Fruit fly (Drosophila melanogaster) whole organism: ENCODE measurements around the gene Irc.
A peak's percentile ranks its signal among the peaks of the same experiment; 100 is the strongest.

Experiments
- CG8478 ChIP-seq: fragments of >200 bp; optimal IDR thresholded peaks from 2 replicates; lab custom pipeline; 2018; ENCODE audit warnings: inconsistent platforms
- Dll ChIP-seq: fragments of >200 bp; optimal IDR thresholded peaks from 2 replicates; lab custom pipeline; 2017
- EcR ChIP-seq, 2 experiments: fragments of >200 bp; optimal IDR thresholded peaks; 2 replicates each; lab custom pipeline; 2017; ENCODE audit warnings: missing biosample characterization in 2 of 2, missing genetic modification characterization in 2 of 2, missing genetic modification reagents in 2 of 2
- pan ChIP-seq: fragments of >200 bp; optimal IDR thresholded peaks from 2 replicates; lab custom pipeline; 2017
- psq ChIP-seq: fragments of >200 bp; optimal IDR thresholded peaks from 2 replicates; lab custom pipeline; 2017
- usp ChIP-seq: fragments of >200 bp; optimal IDR thresholded peaks from 2 replicates; lab custom pipeline; 2017; ENCODE audit warnings: missing biosample characterization, missing genetic modification characterization, mixed read lengths

Gene Irc

DNA sequence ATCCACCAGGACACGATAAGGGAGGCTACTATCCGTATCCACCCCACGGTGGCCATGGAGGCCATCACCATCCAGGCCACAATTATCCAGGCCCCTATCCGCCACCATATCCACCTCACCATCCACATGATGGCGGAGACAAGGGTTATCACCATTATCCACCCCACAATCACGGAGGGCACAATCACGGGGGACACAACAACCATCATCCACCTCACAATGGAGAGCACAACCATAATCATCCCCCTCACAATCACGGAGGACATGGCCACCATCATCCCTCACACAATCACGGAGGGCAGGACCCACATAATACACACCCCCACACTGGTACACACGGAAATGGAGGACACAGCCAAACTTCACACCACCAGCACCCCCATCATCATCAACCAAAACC, 27.1 kb downstream of the Irc start:
- no peak for TF ChIP-seq pan
- TF ChIP-seq psq (lab: Kevin White, UChicago) = no peak
- no peak for TF ChIP-seq Dll (lab: Kevin White, UChicago)
- no peak for TF ChIP-seq EcR (GFP tag; optimal IDR thresholded peaks at IDR 0.05; lab: Kevin White, UChicago)
- TF ChIP-seq CG8478 (lab: Kevin White, UChicago) = no peak
- TF ChIP-seq usp (GFP tag; lab: Kevin White, UChicago) = no peak

DNA sequence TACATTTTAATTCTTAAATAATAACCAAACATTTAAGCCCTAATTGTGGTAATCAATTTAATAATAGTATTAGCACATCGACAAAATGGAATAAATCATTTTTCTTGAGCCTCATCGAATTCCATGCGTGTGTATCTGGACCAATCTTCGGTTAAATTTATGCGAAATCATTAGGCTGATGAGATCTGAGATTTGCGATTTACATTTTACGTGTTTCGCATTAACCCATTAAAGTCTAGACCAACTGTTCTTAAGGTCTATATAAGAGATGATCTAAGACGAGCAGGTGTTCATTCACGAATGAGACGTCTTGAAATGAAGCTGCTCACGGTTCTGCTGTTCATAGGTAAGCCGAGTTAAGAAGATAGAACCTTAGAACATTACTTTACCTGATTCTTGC, 28.8 kb downstream of the Irc start, which contains the start of gene CG31268:
CG31268 (plus strand) TSS at position 301 of the 400 bp plus-strand sequence.
- TF ChIP-seq psq (lab: Kevin White, UChicago) (no peak), EcR (GFP tag; optimal IDR thresholded peaks at IDR 0.05; lab: Kevin White, UChicago) (no peak), usp (GFP tag; lab: Kevin White, UChicago) (no peak), pan (no peak), CG8478 (lab: Kevin White, UChicago) (no peak), Dll (lab: Kevin White, UChicago) (no peak)

- no peak for TF ChIP-seq EcR (GFP tag; optimal IDR thresholded peaks at IDR 0.05; lab: Kevin White, UChicago)
- no peak for TF ChIP-seq Dll (lab: Kevin White, UChicago)
- no peak for TF ChIP-seq usp (GFP tag; lab: Kevin White, UChicago)
- TF ChIP-seq CG8478 (lab: Kevin White, UChicago) = no peak
- TF ChIP-seq pan = no peak
- TF ChIP-seq psq (lab: Kevin White, UChicago) = no peak
These were observed 33.3 kb downstream of the Irc start, which contains the start of gene CG4009 for dm6 chr3R:17035945-17036344. Gene CG4009, minus strand, starts transcription at chr3R:17036045.

DNA sequence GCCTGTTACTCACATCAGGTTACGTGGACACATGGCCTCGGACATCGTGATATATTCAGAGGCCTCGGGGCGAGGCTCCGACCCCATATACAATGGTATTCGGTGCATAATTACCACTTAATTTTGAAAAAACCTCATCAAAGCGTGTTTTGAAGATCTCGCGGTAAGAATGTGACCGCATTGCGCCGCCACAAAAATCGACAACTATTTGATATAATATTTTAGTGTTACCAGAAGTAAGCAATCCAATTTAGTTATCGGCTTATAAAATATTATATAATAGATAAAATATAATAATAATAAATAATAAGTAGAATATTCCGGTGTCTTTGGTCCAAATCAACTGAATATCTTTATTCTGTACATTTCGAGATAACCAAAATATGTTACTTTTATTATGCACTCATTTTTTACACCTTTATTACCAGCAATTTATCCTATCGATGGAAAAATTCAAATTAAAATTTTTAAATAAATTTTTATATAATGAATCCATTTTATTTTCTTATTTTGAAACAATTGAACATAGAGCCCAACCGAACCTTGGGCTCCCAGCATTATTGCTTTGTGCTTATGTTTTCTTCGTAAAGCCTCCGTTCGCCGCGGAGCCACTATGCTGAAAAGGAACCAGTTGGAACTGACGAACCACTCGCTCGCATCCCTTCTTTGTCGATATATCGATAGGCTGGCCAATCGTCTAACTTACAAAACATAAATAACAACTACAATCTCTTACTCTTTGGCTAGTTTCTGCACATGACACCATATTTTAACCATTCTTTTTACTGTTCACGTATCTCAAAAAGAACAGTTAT, 37.5 kb downstream of the Irc start, which contains the start of the genes CG18213 and Trm7-32:
CG18213 (minus strand) TSS at position 211 of the 815 bp plus-strand sequence.
Trm7-32 (plus strand) TSS at position 690 of the 815 bp plus-strand sequence.
- TF ChIP-seq EcR (GFP tag; optimal IDR thresholded peaks at IDR 0.05; lab: Kevin White, UChicago) (no peak), usp (GFP tag; lab: Kevin White, UChicago) (no peak), pan (no peak), Dll (lab: Kevin White, UChicago) (no peak), psq (lab: Kevin White, UChicago) (no peak), CG8478 (lab: Kevin White, UChicago) (no peak)

- TF ChIP-seq psq (lab: Kevin White, UChicago) = no peak
- TF ChIP-seq pan = no peak
- no peak for TF ChIP-seq Dll (lab: Kevin White, UChicago)
- no peak for TF ChIP-seq EcR (GFP tag; optimal IDR thresholded peaks at IDR 0.05; lab: Kevin White, UChicago)
- no peak for TF ChIP-seq CG8478 (lab: Kevin White, UChicago)
- TF ChIP-seq usp (GFP tag; lab: Kevin White, UChicago) = no peak
These were observed 40.3 kb downstream of the Irc start, which contains the start of the genes bdwf and Patr-1 for dm6 chr3R:17042838-17043569. Gene bdwf, minus strand, starts transcription at chr3R:17043136. Gene Patr-1, plus strand, starts transcription at chr3R:17043564.

DNA sequence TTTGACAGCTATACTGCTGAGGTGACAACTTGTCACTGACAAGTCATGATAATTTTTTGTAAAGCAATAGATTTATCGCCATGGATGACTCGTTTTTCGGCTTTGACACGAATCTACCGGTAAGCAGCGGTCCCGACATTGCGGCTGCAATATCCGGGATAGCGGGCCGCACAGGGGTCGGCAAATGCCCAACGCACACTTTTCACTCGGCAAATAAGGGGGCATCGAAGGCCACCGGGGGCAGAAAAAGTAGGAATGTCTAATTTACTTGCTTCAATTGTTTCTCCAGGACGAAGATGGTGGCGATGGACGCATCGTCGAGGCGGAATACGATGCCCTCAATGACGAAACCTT, 40.9 kb downstream of the Irc start:
- TF ChIP-seq CG8478 (lab: Kevin White, UChicago) (no peak), psq (lab: Kevin White, UChicago) (no peak), pan (no peak), usp (GFP tag; lab: Kevin White, UChicago) (no peak), EcR (GFP tag; optimal IDR thresholded peaks at IDR 0.05; lab: Kevin White, UChicago) (no peak), Dll (lab: Kevin White, UChicago) (no peak)

dm6 chr3R:17048867-17049266, 46.2 kb downstream of the Irc start:
- TF ChIP-seq psq (lab: Kevin White, UChicago) = no peak
- no peak for TF ChIP-seq Dll (lab: Kevin White, UChicago)
- TF ChIP-seq CG8478 (lab: Kevin White, UChicago) = no peak
- TF ChIP-seq EcR (GFP tag; optimal IDR thresholded peaks at IDR 0.05; lab: Kevin White, UChicago) = no peak
- no peak for TF ChIP-seq pan
- TF ChIP-seq usp (GFP tag; lab: Kevin White, UChicago) = no peak

DNA sequence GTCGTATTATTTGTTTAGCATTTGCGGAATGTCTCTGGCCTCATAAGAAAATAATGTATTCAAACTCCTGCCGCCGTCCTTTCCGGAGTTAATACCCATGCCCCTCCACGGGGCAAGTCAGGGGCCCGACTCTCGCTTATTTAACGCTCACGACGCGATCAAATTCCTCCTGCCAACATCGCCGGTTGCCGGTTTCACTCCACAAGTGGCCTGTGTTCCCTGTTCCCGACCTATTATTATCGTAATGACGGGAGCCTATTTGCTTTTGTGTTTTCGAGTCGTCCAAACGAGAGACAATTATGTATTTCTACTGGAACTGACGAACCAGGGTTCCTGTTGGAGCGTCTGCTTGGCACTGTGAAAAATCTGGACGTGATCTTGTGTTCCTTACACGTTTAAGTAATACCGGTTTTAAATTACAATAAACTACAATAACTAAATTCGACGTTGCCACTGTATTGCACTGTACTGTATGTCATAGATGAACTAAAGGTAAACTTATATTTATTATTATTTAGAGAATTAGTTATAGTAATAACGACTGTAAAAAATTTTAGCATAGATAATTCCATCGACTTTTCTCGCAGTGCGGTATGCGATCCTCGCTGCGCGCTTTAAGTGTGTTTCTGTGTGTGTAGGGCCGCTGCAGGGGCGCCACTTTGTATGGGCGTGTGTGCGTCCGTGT, 49.9 kb downstream of the Irc start:
- TF ChIP-seq Dll (lab: Kevin White, UChicago) (peak; percentile 37), EcR (GFP tag; optimal IDR thresholded peaks at IDR 0.05; lab: Kevin White, UChicago) (no peak), CG8478 (lab: Kevin White, UChicago) (no peak), pan (no peak)

dm6 chr3R:17053415-17054177, 50.9 kb downstream of the Irc start, which contains the start of gene Dad:
Gene Dad, plus strand, starts transcription at chr3R:17054007.
- TF ChIP-seq pan (no peak), Dll (lab: Kevin White, UChicago) (peak; percentile 90), psq (lab: Kevin White, UChicago) (no peak), EcR (GFP tag; optimal IDR thresholded peaks at IDR 0.05; lab: Kevin White, UChicago) (no peak), CG8478 (lab: Kevin White, UChicago) (no peak)

dm6 chr3R:17054528-17054927, 51.9 kb downstream of the Irc start:
- TF ChIP-seq usp (GFP tag; lab: Kevin White, UChicago) (no peak), pan (no peak), EcR (GFP tag; optimal IDR thresholded peaks at IDR 0.05; lab: Kevin White, UChicago) (no peak), psq (lab: Kevin White, UChicago) (no peak), Dll (lab: Kevin White, UChicago) (no peak), CG8478 (lab: Kevin White, UChicago) (no peak)
